Worm (Caenorhabditis elegans) whole organism, midembryonic: ENCODE measurements around the gene C16C8.17.

Experiments used
- cog-1 ChIP-seq: sonication (generic microtip); optimal IDR thresholded peaks from 2 replicates; lab custom pipeline; 2016; ENCODE audit warnings: missing genetic modification characterization, missing compliant biosample characterization
- flt-1 ChIP-seq: fragments of 200-800 bp; sonication (Bioruptor generic); IDR thresholded peaks from 2 replicates; pipeline ENCODE4 v1.3.6; 2022; ENCODE audit warnings: missing genetic modification characterization, missing compliant biosample characterization
- klf-2 ChIP-seq: fragments of 200-800 bp; sonication (Bioruptor generic); conservative IDR thresholded peaks from 2 replicates; pipeline ENCODE4 v1.3.6; 2022; ENCODE audit warnings: missing genetic modification reagents, missing genetic modification characterization, missing compliant biosample characterization
- med-1 ChIP-seq: sonication (generic microtip); optimal IDR thresholded peaks from 2 replicates; lab custom pipeline; 2017; ENCODE audit warnings: missing genetic modification characterization, mild to moderate bottlenecking, missing compliant biosample characterization, antibody characterized with exemption, missing genetic modification reagents; ENCODE audit not compliant: insufficient read depth
- ztf-23 ChIP-seq: fragments of 200-800 bp; sonication (Bioruptor generic); IDR thresholded peaks from 2 replicates; pipeline ENCODE4 v1.3.6; 2022; ENCODE audit warnings: missing genetic modification reagents, missing genetic modification characterization, missing compliant biosample characterization
- ztf-29 ChIP-seq: fragments of 200-800 bp; sonication (Bioruptor generic); IDR thresholded peaks from 2 replicates; pipeline ENCODE4 v1.3.6; 2022; ENCODE audit warnings: missing genetic modification reagents, missing genetic modification characterization, missing compliant biosample characterization

- TF ChIP-seq klf-2 (GFP tag; lab: Robert Waterston, UW) (no peak), ztf-23 (no peak), flt-1 (no peak), med-1 (GFP tag; lab: Kevin White, UChicago) (no peak), ztf-29 (GFP tag; lab: Robert Waterston, UW) (no peak), cog-1 (tag; lab: Kevin White, UChicago) (no peak)
These were observed 7.3 kb downstream of the C16C8.17 start, which contains the start of gene C16C8.21 for ce11 chrII:3447906-3448305.
